Worm (Caenorhabditis elegans) whole organism, early embryonic: ENCODE data around the gene Y116F11B.6.

Experiments
- B0310.2 ChIP-seq: sonication (generic microtip); optimal IDR thresholded peaks from 2 replicates; lab custom pipeline; 2016; ENCODE audit warnings: mild to moderate bottlenecking, missing genetic modification characterization, missing compliant biosample characterization
- F13C5.2 ChIP-seq: sonication (generic microtip); optimal IDR thresholded peaks from 2 replicates; lab custom pipeline; 2017; ENCODE audit warnings: mild to moderate bottlenecking, missing genetic modification characterization, inconsistent platforms, missing compliant biosample characterization
- aly-1 ChIP-seq: sonication (generic microtip); optimal IDR thresholded peaks from 2 replicates; lab custom pipeline; 2016; ENCODE audit warnings: missing genetic modification characterization, missing compliant biosample characterization
- ama-1 ChIP-seq: fragments of 150-350 bp; optimal IDR thresholded peaks from 2 replicates; lab custom pipeline; 2014
- ceh-13 ChIP-seq: fragments of 200-800 bp; sonication (Bioruptor generic); optimal IDR thresholded peaks from 2 replicates; lab custom pipeline; 2018; ENCODE audit warnings: mild to moderate bottlenecking, missing genetic modification characterization, missing compliant biosample characterization
- ceh-36 ChIP-seq: sonication (generic microtip); optimal IDR thresholded peaks from 2 replicates; lab custom pipeline; 2016; ENCODE audit warnings: missing genetic modification characterization, inconsistent platforms, missing compliant biosample characterization
- hmbx-1 ChIP-seq: sonication (generic microtip); optimal IDR thresholded peaks from 2 replicates; lab custom pipeline; 2016; ENCODE audit warnings: mild to moderate bottlenecking, missing genetic modification characterization, missing compliant biosample characterization
- hnd-1 ChIP-seq: sonication (generic microtip); optimal IDR thresholded peaks from 2 replicates; lab custom pipeline; 2016; ENCODE audit warnings: missing genetic modification characterization, missing compliant biosample characterization
- sea-1 ChIP-seq: fragments of 200-800 bp; sonication (Bioruptor generic); conservative IDR thresholded peaks from 2 replicates; pipeline ENCODE4 v1.3.6; 2022; ENCODE audit warnings: missing genetic modification characterization, missing compliant biosample characterization
- tbx-37 ChIP-seq: fragments of 200-800 bp; sonication (Bioruptor generic); conservative IDR thresholded peaks from 2 replicates; pipeline ENCODE4 v1.3.6; 2022; ENCODE audit warnings: missing genetic modification reagents, missing genetic modification characterization, missing compliant biosample characterization

- TF ChIP-seq hnd-1 (tag; lab: Kevin White, UChicago) = no peak
- TF ChIP-seq ceh-13 (GFP tag; lab: Kevin White, UChicago) = no peak
- TF ChIP-seq ama-1 = no peak
- TF ChIP-seq tbx-37 = no peak
- no peak for TF ChIP-seq aly-1 (tag; lab: Kevin White, UChicago)
- no peak for TF ChIP-seq ceh-36 (tag; lab: Kevin White, UChicago)
- no peak for TF ChIP-seq B0310.2 (tag; lab: Kevin White, UChicago)
- no peak for TF ChIP-seq F13C5.2 (tag; lab: Kevin White, UChicago)
- no peak for TF ChIP-seq hmbx-1 (tag; lab: Kevin White, UChicago)
- TF ChIP-seq sea-1 (GFP tag; lab: Robert Waterston, UW) = no peak
Observed at ce11 chrV:19848014-19848413, 2.2 kb upstream of the Y116F11B.6 start, which contains the start of gene Y116F11B.7.
